Fruit fly (Drosophila melanogaster): ENCODE data around the gene CG10274.

The CG10274 gene

DNA sequence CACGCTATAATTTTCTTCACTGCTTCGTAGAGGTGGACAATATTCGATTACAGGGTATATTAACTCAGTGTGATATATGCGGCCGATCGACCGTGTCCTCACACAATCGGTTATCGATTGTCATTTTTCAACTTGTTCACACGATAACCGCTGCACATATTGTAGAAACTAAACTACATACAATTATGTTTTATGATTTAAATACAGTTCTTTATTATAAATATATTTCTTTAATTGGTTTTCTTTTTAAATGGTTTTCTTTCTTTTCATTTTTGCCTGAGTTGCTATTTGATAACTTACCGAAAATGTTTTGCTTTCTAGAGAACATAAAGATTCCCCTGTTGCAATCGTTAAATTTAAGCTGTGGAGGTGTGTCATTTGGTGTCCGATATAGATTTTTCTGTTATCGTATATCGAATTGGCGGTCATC, 7.8 kb downstream of the CG10274 start, which contains the start of the genes fmt and CG7376:
Gene fmt, minus strand, starts transcription at position 55 of the 430 bp plus-strand sequence.
Gene CG7376, plus strand, starts transcription at position 423 of the 430 bp plus-strand sequence.
- TF ChIP-seq cnc (optimal IDR thresholded peaks at IDR 0.05) (no peak), Crg-1 (GFP tag; optimal IDR thresholded peaks at IDR 0.05) (no peak), CG12768 (GFP tag; optimal IDR thresholded peaks at IDR 0.05) (peak; percentile 32), Hr96 (GFP tag; optimal IDR thresholded peaks at IDR 0.05) (no peak), ovo (GFP tag; optimal IDR thresholded peaks at IDR 0.05) (no peak), CG14711 (tag; optimal IDR thresholded peaks at IDR 0.05) (peak; percentile 48), bab1 (GFP tag; optimal IDR thresholded peaks at IDR 0.05) (no peak), cic (GFP tag; optimal IDR thresholded peaks at IDR 0.05) (no peak), CG1620 (GFP tag; optimal IDR thresholded peaks at IDR 0.05) (peak; percentile 3), Clk (GFP tag; optimal IDR thresholded peaks at IDR 0.05) (no peak), toe (GFP tag; optimal IDR thresholded peaks at IDR 0.05) (peak; percentile 24), CG7045 (GFP tag; optimal IDR thresholded peaks at IDR 0.05) (peak; percentile 37), Mnt (GFP tag; optimal IDR thresholded peaks at IDR 0.05) (peak; percentile 20), tj (GFP tag; optimal IDR thresholded peaks at IDR 0.05) (no peak), CG33017 (tag; optimal IDR thresholded peaks at IDR 0.05) (no peak), CG11617 (GFP tag; optimal IDR thresholded peaks at IDR 0.05) (peak; percentile 27), CG5204 (GFP tag; optimal IDR thresholded peaks at IDR 0.05) (no peak), CG7101 (tag; optimal IDR thresholded peaks at IDR 0.05) (peak; percentile 30)

DNA sequence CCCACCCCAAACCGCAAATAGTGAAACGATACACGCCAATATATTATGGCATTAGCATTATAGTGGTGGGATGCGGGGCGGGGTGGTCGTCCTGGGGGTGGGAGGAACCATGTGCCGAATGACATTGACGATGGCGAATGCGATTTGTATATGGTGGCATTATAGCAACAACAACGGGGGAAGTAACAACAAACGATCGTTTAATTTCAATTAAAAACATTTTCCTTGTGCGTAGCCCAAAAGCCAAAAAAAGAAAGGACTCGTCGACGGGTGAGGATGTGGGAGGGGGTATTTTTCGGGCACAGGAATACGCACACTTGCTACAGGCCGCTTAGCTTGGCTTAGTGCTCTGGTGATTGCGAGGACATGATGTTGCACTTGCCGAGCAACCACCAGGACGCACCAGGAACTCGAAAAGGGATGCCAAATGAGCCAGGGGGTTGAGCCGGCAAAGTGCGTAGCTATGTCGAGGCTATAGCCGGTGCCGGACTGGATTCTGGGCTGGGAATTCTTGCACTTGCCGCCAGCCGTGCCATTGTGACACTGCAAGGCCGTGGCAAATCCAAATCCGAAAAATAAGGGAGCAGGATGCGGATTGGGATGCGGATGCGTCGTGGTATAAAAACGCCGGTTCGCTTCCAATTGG, 19.0 kb downstream of the CG10274 start, which contains the start of gene Prdm13:
Gene Prdm13, plus strand, starts transcription at position 645 of the 646 bp plus-strand sequence.
- TF ChIP-seq CG7045 (GFP tag; optimal IDR thresholded peaks at IDR 0.05) = no peak
- no peak for TF ChIP-seq Hr96 (GFP tag; optimal IDR thresholded peaks at IDR 0.05)
- no peak for TF ChIP-seq CG33017 (tag; optimal IDR thresholded peaks at IDR 0.05)

- TF ChIP-seq CG12768 (GFP tag; optimal IDR thresholded peaks at IDR 0.05) (no peak), CG33017 (tag; optimal IDR thresholded peaks at IDR 0.05) (no peak), CG7101 (tag; optimal IDR thresholded peaks at IDR 0.05) (no peak), Mnt (GFP tag; optimal IDR thresholded peaks at IDR 0.05) (no peak), tj (GFP tag; optimal IDR thresholded peaks at IDR 0.05) (no peak), Clk (GFP tag; optimal IDR thresholded peaks at IDR 0.05) (no peak), pad (GFP tag; optimal IDR thresholded peaks at IDR 0.05) (no peak), CG7045 (GFP tag; optimal IDR thresholded peaks at IDR 0.05) (no peak), CG11617 (GFP tag; optimal IDR thresholded peaks at IDR 0.05) (no peak), CG1620 (GFP tag; optimal IDR thresholded peaks at IDR 0.05) (no peak), CG5204 (GFP tag; optimal IDR thresholded peaks at IDR 0.05) (no peak), cic (GFP tag; optimal IDR thresholded peaks at IDR 0.05) (no peak), cnc (optimal IDR thresholded peaks at IDR 0.05) (no peak), CG14711 (tag; optimal IDR thresholded peaks at IDR 0.05) (no peak), toe (GFP tag; optimal IDR thresholded peaks at IDR 0.05) (no peak), bab1 (GFP tag; optimal IDR thresholded peaks at IDR 0.05) (no peak), Crg-1 (GFP tag; optimal IDR thresholded peaks at IDR 0.05) (no peak)
These were observed 19.6 kb downstream of the CG10274 start for dm6 chr3L:6161997-6162396.

dm6 chr3L:6160514-6160913, 21.1 kb downstream of the CG10274 start, which contains the start of gene Cpr65Az:
Gene Cpr65Az (plus strand): TSS chr3L:6160814.
- no peak for TF ChIP-seq CG12768 (GFP tag; optimal IDR thresholded peaks at IDR 0.05)
- TF ChIP-seq CG7101 (tag; optimal IDR thresholded peaks at IDR 0.05) = no peak
- TF ChIP-seq CG1620 (GFP tag; optimal IDR thresholded peaks at IDR 0.05) = no peak
- TF ChIP-seq ovo (GFP tag; optimal IDR thresholded peaks at IDR 0.05) = no peak
- TF ChIP-seq Mnt (GFP tag; optimal IDR thresholded peaks at IDR 0.05) = no peak
- no peak for TF ChIP-seq kay (GFP tag; ENCODE audit: borderline replicate concordance)
- no peak for TF ChIP-seq CG5204 (GFP tag; optimal IDR thresholded peaks at IDR 0.05)
- TF ChIP-seq CG14711 (tag; optimal IDR thresholded peaks at IDR 0.05) = no peak
- TF ChIP-seq Hr96 (GFP tag; optimal IDR thresholded peaks at IDR 0.05) = no peak
- no peak for TF ChIP-seq cic (GFP tag; optimal IDR thresholded peaks at IDR 0.05)
- TF ChIP-seq CG11617 (GFP tag; optimal IDR thresholded peaks at IDR 0.05) = no peak
- TF ChIP-seq bab1 (GFP tag; optimal IDR thresholded peaks at IDR 0.05) = no peak
- TF ChIP-seq Clk (GFP tag; optimal IDR thresholded peaks at IDR 0.05) = no peak
- no peak for TF ChIP-seq cnc (optimal IDR thresholded peaks at IDR 0.05)
- TF ChIP-seq pad (GFP tag; optimal IDR thresholded peaks at IDR 0.05) = no peak
- no peak for TF ChIP-seq tj (GFP tag; optimal IDR thresholded peaks at IDR 0.05)
- no peak for TF ChIP-seq toe (GFP tag; optimal IDR thresholded peaks at IDR 0.05)
- no peak for TF ChIP-seq Crg-1 (GFP tag; optimal IDR thresholded peaks at IDR 0.05)
- TF ChIP-seq CG7045 (GFP tag; optimal IDR thresholded peaks at IDR 0.05) = no peak

- TF ChIP-seq kay (GFP tag; ENCODE audit: borderline replicate concordance) (no peak), cnc (optimal IDR thresholded peaks at IDR 0.05) (no peak), Mnt (GFP tag; optimal IDR thresholded peaks at IDR 0.05) (no peak)
These were observed 21.8 kb downstream of the CG10274 start for dm6 chr3L:6159863-6160262.

- no peak for TF ChIP-seq Crg-1 (GFP tag; optimal IDR thresholded peaks at IDR 0.05)
- TF ChIP-seq CG11617 (GFP tag; optimal IDR thresholded peaks at IDR 0.05) = no peak
- no peak for TF ChIP-seq Clk (GFP tag; optimal IDR thresholded peaks at IDR 0.05)
- no peak for TF ChIP-seq cnc (optimal IDR thresholded peaks at IDR 0.05)
- TF ChIP-seq pad (GFP tag; optimal IDR thresholded peaks at IDR 0.05) = no peak
- no peak for TF ChIP-seq ovo (GFP tag; optimal IDR thresholded peaks at IDR 0.05)
- no peak for TF ChIP-seq cic (GFP tag; optimal IDR thresholded peaks at IDR 0.05)
- TF ChIP-seq tj (GFP tag; optimal IDR thresholded peaks at IDR 0.05) = no peak
- TF ChIP-seq CG7045 (GFP tag; optimal IDR thresholded peaks at IDR 0.05) = no peak
- TF ChIP-seq CG14711 (tag; optimal IDR thresholded peaks at IDR 0.05) = no peak
- no peak for TF ChIP-seq Mnt (GFP tag; optimal IDR thresholded peaks at IDR 0.05)
These were observed 23.1 kb downstream of the CG10274 start, which contains the start of gene Cpr65Ay for dm6 chr3L:6158530-6158929. Gene Cpr65Ay (minus strand): TSS chr3L:6158630.

Data from whole organism, adult.